Fruit fly (Drosophila melanogaster): ENCODE results near the gene CG7579.

Gene CG7579

DNA sequence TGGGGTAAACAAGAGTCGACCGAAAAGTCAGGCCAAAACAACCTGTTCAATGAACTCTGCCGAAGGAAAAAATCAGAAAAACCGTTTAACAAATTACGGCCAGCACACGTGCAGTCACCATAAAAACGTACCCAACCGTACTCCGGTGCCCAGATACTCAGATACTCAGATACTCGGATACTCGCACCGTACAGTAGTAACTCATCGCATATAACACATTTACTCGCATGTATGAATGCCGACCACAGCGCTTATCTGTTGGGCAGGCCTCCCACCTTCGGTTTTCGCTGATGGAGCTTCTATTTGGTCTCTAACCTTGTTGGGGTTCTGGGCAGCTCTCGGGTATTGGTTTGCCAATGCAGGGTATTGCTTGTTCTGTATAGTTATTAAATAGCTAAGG, 37.0 kb upstream of the CG7579 start:
- TF ChIP-seq CG1620 (GFP tag; optimal IDR thresholded peaks at IDR 0.05) (no peak), Clk (GFP tag; optimal IDR thresholded peaks at IDR 0.05) (no peak), bab1 (GFP tag; optimal IDR thresholded peaks at IDR 0.05) (no peak), tj (GFP tag; optimal IDR thresholded peaks at IDR 0.05) (no peak), Crg-1 (GFP tag; optimal IDR thresholded peaks at IDR 0.05) (no peak), cic (GFP tag; optimal IDR thresholded peaks at IDR 0.05) (no peak), CG33017 (tag; optimal IDR thresholded peaks at IDR 0.05) (no peak), cnc (optimal IDR thresholded peaks at IDR 0.05) (no peak), Hr96 (GFP tag; optimal IDR thresholded peaks at IDR 0.05) (no peak), kay (GFP tag; ENCODE audit: borderline replicate concordance) (no peak), ovo (GFP tag; optimal IDR thresholded peaks at IDR 0.05) (no peak), CG14711 (tag; optimal IDR thresholded peaks at IDR 0.05) (no peak), pad (GFP tag; optimal IDR thresholded peaks at IDR 0.05) (no peak), CG7045 (GFP tag; optimal IDR thresholded peaks at IDR 0.05) (no peak)

dm6 chr3L:15717519-15717918, 34.3 kb upstream of the CG7579 start, which contains the start of gene CG42570:
TSS of gene CG42570 (plus strand) at chr3L:15717819.
- TF ChIP-seq tj (GFP tag; optimal IDR thresholded peaks at IDR 0.05) (no peak), CG1620 (GFP tag; optimal IDR thresholded peaks at IDR 0.05) (no peak), CG12768 (GFP tag; optimal IDR thresholded peaks at IDR 0.05) (no peak), kay (GFP tag; ENCODE audit: borderline replicate concordance) (no peak), CG5204 (GFP tag; optimal IDR thresholded peaks at IDR 0.05) (no peak), Crg-1 (GFP tag; optimal IDR thresholded peaks at IDR 0.05) (no peak), bab1 (GFP tag; optimal IDR thresholded peaks at IDR 0.05) (no peak)

dm6 chr3L:15715788-15716503, 32.7 kb upstream of the CG7579 start, which contains the start of gene CG42571:
TSS of gene CG42571 (plus strand) at chr3L:15716453.
- TF ChIP-seq CG1620 (GFP tag; optimal IDR thresholded peaks at IDR 0.05) = peak; percentile 24
- no peak for TF ChIP-seq toe (GFP tag; optimal IDR thresholded peaks at IDR 0.05)
- TF ChIP-seq Hr96 (GFP tag; optimal IDR thresholded peaks at IDR 0.05) = no peak
- no peak for TF ChIP-seq CG5204 (GFP tag; optimal IDR thresholded peaks at IDR 0.05)
- TF ChIP-seq tj (GFP tag; optimal IDR thresholded peaks at IDR 0.05) = no peak
- no peak for TF ChIP-seq CG7101 (tag; optimal IDR thresholded peaks at IDR 0.05)
- TF ChIP-seq cnc (optimal IDR thresholded peaks at IDR 0.05) = no peak
- peak; percentile 18 for TF ChIP-seq pad (GFP tag; optimal IDR thresholded peaks at IDR 0.05)
- peak; percentile 8 for TF ChIP-seq cic (GFP tag; optimal IDR thresholded peaks at IDR 0.05)
- TF ChIP-seq Mnt (GFP tag; optimal IDR thresholded peaks at IDR 0.05) = peak; percentile 27
- no peak for TF ChIP-seq CG14711 (tag; optimal IDR thresholded peaks at IDR 0.05)
- peak; percentile 12 for TF ChIP-seq CG11617 (GFP tag; optimal IDR thresholded peaks at IDR 0.05)
- TF ChIP-seq Clk (GFP tag; optimal IDR thresholded peaks at IDR 0.05) = no peak
- peak; percentile 15 for TF ChIP-seq CG7045 (GFP tag; optimal IDR thresholded peaks at IDR 0.05)
- TF ChIP-seq ovo (GFP tag; optimal IDR thresholded peaks at IDR 0.05) = peak; percentile 46
- peak; percentile 44 for TF ChIP-seq kay (GFP tag; ENCODE audit: borderline replicate concordance)
- no peak for TF ChIP-seq CG33017 (tag; optimal IDR thresholded peaks at IDR 0.05)
- peak; percentile 50 for TF ChIP-seq Crg-1 (GFP tag; optimal IDR thresholded peaks at IDR 0.05)
- peak; percentile 36 for TF ChIP-seq CG12768 (GFP tag; optimal IDR thresholded peaks at IDR 0.05)
- no peak for TF ChIP-seq bab1 (GFP tag; optimal IDR thresholded peaks at IDR 0.05)

dm6 chr3L:15713932-15714492, 30.8 kb upstream of the CG7579 start:
- TF ChIP-seq CG5204 (GFP tag; optimal IDR thresholded peaks at IDR 0.05) (peak; percentile 44), pad (GFP tag; optimal IDR thresholded peaks at IDR 0.05) (peak; percentile 23), kay (GFP tag; ENCODE audit: borderline replicate concordance) (peak; percentile 64), CG14711 (tag; optimal IDR thresholded peaks at IDR 0.05) (no peak), ovo (GFP tag; optimal IDR thresholded peaks at IDR 0.05) (peak; percentile 37), toe (GFP tag; optimal IDR thresholded peaks at IDR 0.05) (peak; percentile 15), Hr96 (GFP tag; optimal IDR thresholded peaks at IDR 0.05) (peak; percentile 28), cic (GFP tag; optimal IDR thresholded peaks at IDR 0.05) (peak; percentile 76), Clk (GFP tag; optimal IDR thresholded peaks at IDR 0.05) (peak; percentile 50), CG33017 (tag; optimal IDR thresholded peaks at IDR 0.05) (peak; percentile 50), Mnt (GFP tag; optimal IDR thresholded peaks at IDR 0.05) (peak; percentile 56), CG12768 (GFP tag; optimal IDR thresholded peaks at IDR 0.05) (peak; percentile 57), CG7101 (tag; optimal IDR thresholded peaks at IDR 0.05) (peak; percentile 56), Crg-1 (GFP tag; optimal IDR thresholded peaks at IDR 0.05) (peak; percentile 32), cnc (optimal IDR thresholded peaks at IDR 0.05) (no peak), CG1620 (GFP tag; optimal IDR thresholded peaks at IDR 0.05) (peak; percentile 52), CG11617 (GFP tag; optimal IDR thresholded peaks at IDR 0.05) (peak; percentile 67), bab1 (GFP tag; optimal IDR thresholded peaks at IDR 0.05) (no peak), tj (GFP tag; optimal IDR thresholded peaks at IDR 0.05) (peak; percentile 7), CG7045 (GFP tag; optimal IDR thresholded peaks at IDR 0.05) (peak; percentile 80)

dm6 chr3L:15712063-15712462, 28.8 kb upstream of the CG7579 start:
- TF ChIP-seq bab1 (GFP tag; optimal IDR thresholded peaks at IDR 0.05) (no peak), kay (GFP tag; ENCODE audit: borderline replicate concordance) (no peak), toe (GFP tag; optimal IDR thresholded peaks at IDR 0.05) (no peak), cic (GFP tag; optimal IDR thresholded peaks at IDR 0.05) (no peak), CG7101 (tag; optimal IDR thresholded peaks at IDR 0.05) (no peak), Hr96 (GFP tag; optimal IDR thresholded peaks at IDR 0.05) (no peak), Crg-1 (GFP tag; optimal IDR thresholded peaks at IDR 0.05) (no peak), Mnt (GFP tag; optimal IDR thresholded peaks at IDR 0.05) (no peak), CG1620 (GFP tag; optimal IDR thresholded peaks at IDR 0.05) (no peak), CG7045 (GFP tag; optimal IDR thresholded peaks at IDR 0.05) (no peak), CG12768 (GFP tag; optimal IDR thresholded peaks at IDR 0.05) (no peak), tj (GFP tag; optimal IDR thresholded peaks at IDR 0.05) (no peak), Clk (GFP tag; optimal IDR thresholded peaks at IDR 0.05) (no peak), pad (GFP tag; optimal IDR thresholded peaks at IDR 0.05) (no peak), CG33017 (tag; optimal IDR thresholded peaks at IDR 0.05) (no peak), cnc (optimal IDR thresholded peaks at IDR 0.05) (no peak)
